Fruit fly (Drosophila melanogaster): ENCODE results near the gene nes.
A peak's percentile ranks its signal among the peaks of the same experiment; 100 is the strongest.

The nes gene

dm6 chr3L:19264141-19264487, 3.6 kb upstream of the nes start, which contains the start of gene Max (continued):
- TF ChIP-seq tin (GFP tag; optimal IDR thresholded peaks at IDR 0.05), result peak; percentile 58
- TF ChIP-seq Spps (tag; optimal IDR thresholded peaks at IDR 0.05), result peak; percentile 44
- TF ChIP-seq CG1647 (GFP tag; optimal IDR thresholded peaks at IDR 0.05), result no peak
- TF ChIP-seq ham (GFP tag; IDR thresholded peaks at IDR 0.05), result no peak
- peak; percentile 5 for TF ChIP-seq Sry-δ (GFP tag; optimal IDR thresholded peaks at IDR 0.05)
- no peak for TF ChIP-seq trh (GFP tag; optimal IDR thresholded peaks at IDR 0.05)
- no peak for TF ChIP-seq Hmx (GFP tag; optimal IDR thresholded peaks at IDR 0.05)
- TF ChIP-seq CG7357 (GFP tag; IDR thresholded peaks at IDR 0.05), result peak; percentile 40; the same call in 1 of the 3 replicates
- peak; percentile 71 for TF ChIP-seq CG17359 (tag; optimal IDR thresholded peaks at IDR 0.05)
- TF ChIP-seq CG4617 (GFP tag; optimal IDR thresholded peaks at IDR 0.05; ENCODE audit: borderline replicate concordance), result peak; percentile 87
- peak; percentile 65 for TF ChIP-seq CG11247 (GFP tag; IDR thresholded peaks at IDR 0.05)
- TF ChIP-seq gsb (GFP tag; IDR thresholded peaks at IDR 0.05), result no peak
- TF ChIP-seq CG13624 (GFP tag; optimal IDR thresholded peaks at IDR 0.05), result no peak
- TF ChIP-seq CG6854 (GFP tag; optimal IDR thresholded peaks at IDR 0.05), result peak; percentile 56
- TF ChIP-seq ac (GFP tag; optimal IDR thresholded peaks at IDR 0.05), result no peak
- TF ChIP-seq Oli (tag; optimal IDR thresholded peaks at IDR 0.05), result peak; percentile 47
- no peak for TF ChIP-seq hbn (GFP tag; IDR thresholded peaks at IDR 0.05; ENCODE audit: partially characterized antibody)
- TF ChIP-seq Dip3 (GFP tag; optimal IDR thresholded peaks at IDR 0.05), result no peak
- peak; percentile 36; the same call in 1 of the 2 replicates for TF ChIP-seq CG1024 (GFP tag; IDR thresholded peaks at IDR 0.05)
- peak; percentile 3 for TF ChIP-seq CG4854 (GFP tag; optimal IDR thresholded peaks at IDR 0.05)
- peak; percentile 79 for TF ChIP-seq CG18599 (GFP tag; optimal IDR thresholded peaks at IDR 0.05)
- TF ChIP-seq wor (GFP tag; IDR thresholded peaks at IDR 0.05), result 0 out of 2 replicates have a peak, but pooled peaks have one; percentile 17
- TF ChIP-seq CrebB (tag; optimal IDR thresholded peaks at IDR 0.05), result peak; percentile 63
- no peak for TF ChIP-seq fu2 (GFP tag; optimal IDR thresholded peaks at IDR 0.05)
- TF ChIP-seq sr (GFP tag; IDR thresholded peaks at IDR 0.05), result no peak
- TF ChIP-seq phol (tag; optimal IDR thresholded peaks at IDR 0.05), result peak; percentile 83
- peak; percentile 24 for TF ChIP-seq slou (GFP tag; optimal IDR thresholded peaks at IDR 0.05)
- TF ChIP-seq CG17328 (GFP tag; IDR thresholded peaks at IDR 0.05), result peak; percentile 76
- no peak for TF ChIP-seq zen2 (GFP tag; IDR thresholded peaks at IDR 0.05; ENCODE audit: partially characterized antibody)
- peak; percentile 52 for TF ChIP-seq sqz (GFP tag; optimal IDR thresholded peaks at IDR 0.05)
- TF ChIP-seq NFAT (GFP tag; IDR thresholded peaks at IDR 0.05), result peak; percentile 78
- TF ChIP-seq CG10565 (GFP tag; optimal IDR thresholded peaks at IDR 0.05), result no peak
- peak; percentile 17 for TF ChIP-seq oc (tag; optimal IDR thresholded peaks at IDR 0.05)
- TF ChIP-seq abd-A (tag; optimal IDR thresholded peaks at IDR 0.05), result no peak
- TF ChIP-seq onecut (GFP tag; IDR thresholded peaks at IDR 0.05), result peak; percentile 46
- no peak for TF ChIP-seq crol (GFP tag; IDR thresholded peaks at IDR 0.05)
- TF ChIP-seq Blimp-1 (GFP tag; optimal IDR thresholded peaks at IDR 0.05), result peak; percentile 70
- peak; percentile 75 for TF ChIP-seq Xbp1 (GFP tag; optimal IDR thresholded peaks at IDR 0.05)
- TF ChIP-seq CG2129 (GFP tag; IDR thresholded peaks at IDR 0.05; ENCODE audit: partially characterized antibody), result no peak
- peak; percentile 71 for TF ChIP-seq Meics (GFP tag; optimal IDR thresholded peaks at IDR 0.05)
- TF ChIP-seq Fer3 (tag; optimal IDR thresholded peaks at IDR 0.05), result peak; percentile 74
- TF ChIP-seq sd (tag; optimal IDR thresholded peaks at IDR 0.05), result peak; percentile 64
- TF ChIP-seq ro (GFP tag; IDR thresholded peaks at IDR 0.05), result no peak
- no peak for TF ChIP-seq Mes4 (GFP tag; optimal IDR thresholded peaks at IDR 0.05)
- peak; percentile 77 for TF ChIP-seq sob (GFP tag; IDR thresholded peaks at IDR 0.05)
- TF ChIP-seq wek (GFP tag; optimal IDR thresholded peaks at IDR 0.05), result peak; percentile 99
- peak; percentile 72 for TF ChIP-seq tgo (GFP tag; IDR thresholded peaks at IDR 0.05)
- no peak for TF ChIP-seq inv (GFP tag; IDR thresholded peaks at IDR 0.05; ENCODE audit: partially characterized antibody)
- TF ChIP-seq Hey (tag; optimal IDR thresholded peaks at IDR 0.05), result no peak
- peak; percentile 30 for TF ChIP-seq kah (GFP tag; optimal IDR thresholded peaks at IDR 0.05)
- peak; percentile 92 for TF ChIP-seq YL-1 (GFP tag; optimal IDR thresholded peaks at IDR 0.05)

Measured in whole organism, embryonic.